Worm (Caenorhabditis elegans) whole organism, late embryonic: Measurements from ENCODE around the gene srt-31.

Experiments
- F13H6.1 ChIP-seq: sonication (generic microtip); optimal IDR thresholded peaks from 2 replicates; lab custom pipeline; 2016; ENCODE audit warnings: missing genetic modification characterization, missing compliant biosample characterization
- K09A11.1 ChIP-seq: sonication (generic microtip); optimal IDR thresholded peaks from 2 replicates; lab custom pipeline; 2017; ENCODE audit warnings: antibody characterized with exemption, mild to moderate bottlenecking, missing genetic modification characterization, missing compliant biosample characterization; ENCODE audit not compliant: insufficient read depth
- ama-1 ChIP-seq: fragments of 150-350 bp; optimal IDR thresholded peaks from 2 replicates; lab custom pipeline; 2014
- ceh-19 ChIP-seq: fragments of 200-800 bp; sonication (Bioruptor generic); optimal IDR thresholded peaks from 2 replicates; lab custom pipeline; 2018; ENCODE audit warnings: mild to moderate bottlenecking, missing genetic modification characterization, missing compliant biosample characterization
- ceh-30 ChIP-seq: fragments of 150-350 bp; optimal IDR thresholded peaks from 2 replicates; lab custom pipeline; 2014; ENCODE audit warnings: missing biosample characterization, missing genetic modification characterization
- elt-2 ChIP-seq: sonication (generic microtip); optimal IDR thresholded peaks from 2 replicates; lab custom pipeline; 2016; ENCODE audit warnings: missing genetic modification reagents, missing genetic modification characterization, missing compliant biosample characterization
- fkh-10 ChIP-seq: fragments of 150-350 bp; optimal IDR thresholded peaks from 2 replicates; lab custom pipeline; 2014; ENCODE audit warnings: missing biosample characterization, missing genetic modification reagents, missing genetic modification characterization
- mec-3 ChIP-seq: sonication (generic microtip); optimal IDR thresholded peaks from 2 replicates; lab custom pipeline; 2016; ENCODE audit warnings: borderline replicate concordance, missing genetic modification characterization, missing compliant biosample characterization
- pha-4 ChIP-seq: fragments of 150-350 bp; optimal IDR thresholded peaks from 2 replicates; lab custom pipeline; 2018; ENCODE audit warnings: missing biosample characterization, missing genetic modification reagents, missing genetic modification characterization
- tbx-2 ChIP-seq: sonication (generic microtip); optimal IDR thresholded peaks from 2 replicates; lab custom pipeline; 2016; ENCODE audit warnings: missing genetic modification characterization, missing compliant biosample characterization
- ztf-16 ChIP-seq: sonication (generic microtip); optimal IDR thresholded peaks from 2 replicates; lab custom pipeline; 2017; ENCODE audit warnings: missing genetic modification characterization, missing compliant biosample characterization

DNA sequence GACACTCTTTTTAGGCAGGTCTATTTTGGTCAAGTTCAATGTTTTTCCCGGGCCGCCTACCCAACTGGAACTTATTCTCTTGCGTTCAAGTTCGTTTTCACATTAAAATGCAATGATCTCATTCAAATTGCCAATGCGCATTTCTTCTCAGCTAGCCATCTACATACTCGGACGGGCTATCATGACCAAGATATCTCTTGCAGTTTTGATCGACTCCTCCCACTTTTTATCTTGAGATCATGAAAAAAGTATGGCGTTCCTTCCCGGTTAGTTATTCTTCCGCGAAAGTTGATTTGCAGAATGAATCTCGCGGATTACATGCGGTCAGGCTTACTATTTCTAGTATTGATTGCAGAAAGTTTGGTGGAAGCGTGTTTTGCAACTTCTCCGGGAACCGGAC lies 38.8 kb upstream of the srt-31 start, which contains the start of gene B0554.2:
- TF ChIP-seq ztf-16 (tag; lab: Kevin White, UChicago) (no peak), F13H6.1 (tag; lab: Kevin White, UChicago) (no peak), elt-2 (no peak), ama-1 (lab: Kevin White, UChicago) (no peak), tbx-2 (tag; lab: Kevin White, UChicago) (no peak), mec-3 (no peak), fkh-10 (GFP tag; lab: Kevin White, UChicago) (no peak), ceh-19 (GFP tag; lab: Kevin White, UChicago) (no peak), pha-4 (tag; lab: Kevin White, UChicago) (no peak), K09A11.1 (tag; lab: Kevin White, UChicago) (no peak), ceh-30 (tag; lab: Kevin White, UChicago) (no peak)
